Worm (Caenorhabditis elegans) whole organism, midembryonic: ENCODE results near the gene hrpa-2.
A peak's percentile ranks its signal among the peaks of the same experiment; 100 is the strongest.

Experiments used
- T22C8.4 ChIP-seq: fragments of 200-800 bp; sonication (Bioruptor generic); IDR thresholded peaks from 2 replicates; pipeline ENCODE4 v1.3.6; 2022; ENCODE audit warnings: missing genetic modification characterization, missing compliant biosample characterization
- cog-1 ChIP-seq: sonication (generic microtip); optimal IDR thresholded peaks from 2 replicates; lab custom pipeline; 2016; ENCODE audit warnings: missing genetic modification characterization, missing compliant biosample characterization
- flt-1 ChIP-seq: fragments of 200-800 bp; sonication (Bioruptor generic); IDR thresholded peaks from 2 replicates; pipeline ENCODE4 v1.3.6; 2022; ENCODE audit warnings: missing genetic modification characterization, missing compliant biosample characterization
- klf-2 ChIP-seq: fragments of 200-800 bp; sonication (Bioruptor generic); conservative IDR thresholded peaks from 2 replicates; pipeline ENCODE4 v1.3.6; 2022; ENCODE audit warnings: missing genetic modification reagents, missing genetic modification characterization, missing compliant biosample characterization
- med-1 ChIP-seq: sonication (generic microtip); optimal IDR thresholded peaks from 2 replicates; lab custom pipeline; 2017; ENCODE audit warnings: missing genetic modification characterization, mild to moderate bottlenecking, missing compliant biosample characterization, antibody characterized with exemption, missing genetic modification reagents; ENCODE audit not compliant: insufficient read depth
- ref-1 ChIP-seq: fragments of 200-800 bp; sonication (Bioruptor generic); conservative IDR thresholded peaks from 2 replicates; pipeline ENCODE4 v1.3.6; 2022; ENCODE audit warnings: missing genetic modification reagents, missing genetic modification characterization, missing compliant biosample characterization
- tab-1 ChIP-seq: fragments of 200-800 bp; sonication (Bioruptor generic); IDR thresholded peaks from 2 replicates; pipeline ENCODE4 v1.3.6; 2022; ENCODE audit warnings: missing genetic modification characterization, missing compliant biosample characterization
- ztf-23 ChIP-seq: fragments of 200-800 bp; sonication (Bioruptor generic); IDR thresholded peaks from 2 replicates; pipeline ENCODE4 v1.3.6; 2022; ENCODE audit warnings: missing genetic modification reagents, missing genetic modification characterization, missing compliant biosample characterization
- ztf-29 ChIP-seq: fragments of 200-800 bp; sonication (Bioruptor generic); IDR thresholded peaks from 2 replicates; pipeline ENCODE4 v1.3.6; 2022; ENCODE audit warnings: missing genetic modification reagents, missing genetic modification characterization, missing compliant biosample characterization

hrpa-2 gene

ce11 chrX:5210524-5210923, 5.6 kb upstream of the hrpa-2 start:
- no peak for TF ChIP-seq tab-1 (GFP tag; lab: Robert Waterston, UW)
- TF ChIP-seq ref-1 (GFP tag; lab: Robert Waterston, UW), result no peak
- TF ChIP-seq ztf-29, result no peak
- TF ChIP-seq klf-2 (GFP tag; lab: Robert Waterston, UW), result no peak
- no peak for TF ChIP-seq med-1 (GFP tag; lab: Kevin White, UChicago)
- TF ChIP-seq cog-1 (tag; lab: Kevin White, UChicago), result peak; percentile 35
- TF ChIP-seq ztf-23 (GFP tag; lab: Robert Waterston, UW), result no peak
- no peak for TF ChIP-seq flt-1 (GFP tag; lab: Robert Waterston, UW)

DNA sequence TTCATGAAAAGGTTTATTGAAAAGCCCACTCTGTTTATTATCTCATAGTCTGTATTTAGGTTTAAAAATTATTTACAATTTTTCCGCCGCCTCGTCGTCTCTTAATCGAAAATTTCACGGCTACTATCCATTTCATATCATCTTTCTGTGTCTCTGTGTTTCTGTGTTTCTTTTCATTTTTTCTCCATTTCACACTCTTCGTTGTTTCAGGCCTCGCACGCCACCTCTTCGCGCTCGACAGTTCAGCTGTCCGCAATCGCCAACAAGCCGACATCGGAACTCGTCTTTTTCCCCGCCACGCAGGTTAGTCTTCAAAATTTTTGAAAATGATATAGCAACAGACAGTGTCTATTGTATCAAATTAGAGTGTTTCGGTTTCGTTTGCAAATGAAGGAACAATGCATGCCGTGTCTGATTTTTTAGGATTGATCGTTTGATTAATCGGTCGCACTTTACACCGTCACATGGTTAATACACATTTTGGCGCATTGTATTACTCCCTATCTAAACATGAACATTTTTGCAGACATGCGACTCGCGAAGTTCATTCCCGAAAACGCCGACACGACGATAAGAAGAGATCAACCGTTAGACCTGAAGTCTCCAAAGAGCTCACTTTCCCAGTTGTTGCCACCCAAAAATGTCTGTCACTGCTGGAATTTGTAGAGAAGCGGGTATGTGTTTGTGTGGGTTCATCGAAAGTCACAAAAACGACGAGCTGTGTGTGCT, 5.1 kb upstream of the hrpa-2 start:
- TF ChIP-seq tab-1 (GFP tag; lab: Robert Waterston, UW) (no peak), T22C8.4 (no peak), ref-1 (GFP tag; lab: Robert Waterston, UW) (no peak), ztf-29 (no peak), med-1 (GFP tag; lab: Kevin White, UChicago) (no peak), ztf-23 (GFP tag; lab: Robert Waterston, UW) (no peak), klf-2 (GFP tag; lab: Robert Waterston, UW) (no peak), flt-1 (GFP tag; lab: Robert Waterston, UW) (no peak), cog-1 (tag; lab: Kevin White, UChicago) (no peak)

- TF ChIP-seq T22C8.4 (no peak), tab-1 (GFP tag; lab: Robert Waterston, UW) (no peak), med-1 (GFP tag; lab: Kevin White, UChicago) (no peak), ztf-23 (GFP tag; lab: Robert Waterston, UW) (no peak), klf-2 (GFP tag; lab: Robert Waterston, UW) (no peak), cog-1 (tag; lab: Kevin White, UChicago) (no peak), ref-1 (GFP tag; lab: Robert Waterston, UW) (no peak), ztf-29 (no peak), flt-1 (GFP tag; lab: Robert Waterston, UW) (no peak)
Measured at ce11 chrX:5213032-5213431, 3.1 kb upstream of the hrpa-2 start.

- TF ChIP-seq klf-2 (GFP tag; lab: Robert Waterston, UW) (no peak), med-1 (GFP tag; lab: Kevin White, UChicago) (no peak), ztf-29 (no peak), ref-1 (GFP tag; lab: Robert Waterston, UW) (no peak), ztf-23 (GFP tag; lab: Robert Waterston, UW) (no peak), cog-1 (tag; lab: Kevin White, UChicago) (no peak), flt-1 (GFP tag; lab: Robert Waterston, UW) (no peak), T22C8.4 (no peak), tab-1 (GFP tag; lab: Robert Waterston, UW) (no peak)
Measured at ce11 chrX:5213565-5213964, 2.6 kb upstream of the hrpa-2 start.

ce11 chrX:5214790-5215189, 1.4 kb upstream of the hrpa-2 start:
- no peak for TF ChIP-seq cog-1 (tag; lab: Kevin White, UChicago)
- TF ChIP-seq med-1 (GFP tag; lab: Kevin White, UChicago), result no peak
- TF ChIP-seq ref-1 (GFP tag; lab: Robert Waterston, UW), result no peak
- TF ChIP-seq ztf-23 (GFP tag; lab: Robert Waterston, UW), result 0 out of 2 replicates have a peak, but pooled peaks have one; percentile 44
- TF ChIP-seq flt-1 (GFP tag; lab: Robert Waterston, UW), result no peak
- TF ChIP-seq tab-1 (GFP tag; lab: Robert Waterston, UW), result no peak
- no peak for TF ChIP-seq ztf-29
- no peak for TF ChIP-seq klf-2 (GFP tag; lab: Robert Waterston, UW)

- TF ChIP-seq flt-1 (GFP tag; lab: Robert Waterston, UW), result no peak
- TF ChIP-seq med-1 (GFP tag; lab: Kevin White, UChicago), result no peak
- TF ChIP-seq tab-1 (GFP tag; lab: Robert Waterston, UW), result no peak
Measured at ce11 chrX:5218323-5218722, 2.2 kb downstream of the hrpa-2 start.

DNA sequence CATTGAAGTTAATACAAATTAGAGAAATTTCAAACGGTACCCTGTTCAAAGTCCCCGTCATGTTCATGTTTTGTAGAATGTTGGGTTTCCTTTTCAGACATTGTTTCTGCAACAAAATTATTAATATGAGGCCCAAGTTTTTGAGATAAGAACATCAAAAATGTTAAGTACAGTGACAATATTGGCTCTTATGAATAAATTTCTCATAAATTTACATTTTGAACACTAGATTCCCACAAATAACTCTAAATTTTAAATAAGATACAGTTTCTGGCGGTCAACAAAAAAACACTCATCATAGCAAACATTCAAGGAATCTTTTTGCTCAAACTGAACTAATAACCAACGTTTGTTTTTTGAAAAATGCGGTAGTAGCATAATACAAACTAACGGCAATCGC, 10.1 kb downstream of the hrpa-2 start, which contains the start of gene H28G03.3:
TSS of gene H28G03.3 (minus strand) at position 101 of the 400 bp plus-strand sequence.
- TF ChIP-seq cog-1 (tag; lab: Kevin White, UChicago) (no peak), T22C8.4 (no peak), ref-1 (GFP tag; lab: Robert Waterston, UW) (no peak), ztf-29 (no peak), med-1 (GFP tag; lab: Kevin White, UChicago) (no peak), flt-1 (GFP tag; lab: Robert Waterston, UW) (no peak), ztf-23 (GFP tag; lab: Robert Waterston, UW) (no peak), tab-1 (GFP tag; lab: Robert Waterston, UW) (no peak), klf-2 (GFP tag; lab: Robert Waterston, UW) (no peak)

DNA sequence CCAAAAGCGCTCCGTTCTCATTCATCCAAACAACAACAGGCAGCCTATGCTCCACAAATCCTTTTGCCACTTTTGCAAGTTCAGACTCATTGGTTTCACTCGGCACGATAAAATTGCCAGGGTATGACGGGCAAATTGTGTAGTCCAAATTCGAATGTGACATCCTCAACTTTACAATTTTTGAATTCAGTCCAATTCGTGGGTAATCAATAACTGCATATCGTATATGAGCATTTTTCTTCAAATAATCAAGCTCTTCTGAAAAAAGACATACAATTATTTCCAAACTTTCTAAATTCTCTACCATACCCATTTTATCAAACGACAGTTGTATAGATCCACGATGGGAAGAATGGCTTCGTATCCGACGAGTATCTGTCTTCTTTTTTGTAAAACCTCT, 22.1 kb downstream of the hrpa-2 start:
- TF ChIP-seq flt-1 (GFP tag; lab: Robert Waterston, UW) (no peak), tab-1 (GFP tag; lab: Robert Waterston, UW) (no peak)

- TF ChIP-seq ref-1 (GFP tag; lab: Robert Waterston, UW), result no peak
- TF ChIP-seq T22C8.4, result no peak
- TF ChIP-seq med-1 (GFP tag; lab: Kevin White, UChicago), result no peak
- TF ChIP-seq cog-1 (tag; lab: Kevin White, UChicago), result no peak
- TF ChIP-seq klf-2 (GFP tag; lab: Robert Waterston, UW), result no peak
- TF ChIP-seq flt-1 (GFP tag; lab: Robert Waterston, UW), result no peak
- no peak for TF ChIP-seq ztf-23 (GFP tag; lab: Robert Waterston, UW)
- no peak for TF ChIP-seq ztf-29
- no peak for TF ChIP-seq tab-1 (GFP tag; lab: Robert Waterston, UW)
Measured at ce11 chrX:5243382-5243979, 27.3 kb downstream of the hrpa-2 start, which contains the start of gene mtm-5. mtm-5 (minus strand) TSS chrX:5243408.
